Fruit fly (Drosophila melanogaster): ENCODE results near the gene Sfp24Ba.

The Sfp24Ba gene

DNA sequence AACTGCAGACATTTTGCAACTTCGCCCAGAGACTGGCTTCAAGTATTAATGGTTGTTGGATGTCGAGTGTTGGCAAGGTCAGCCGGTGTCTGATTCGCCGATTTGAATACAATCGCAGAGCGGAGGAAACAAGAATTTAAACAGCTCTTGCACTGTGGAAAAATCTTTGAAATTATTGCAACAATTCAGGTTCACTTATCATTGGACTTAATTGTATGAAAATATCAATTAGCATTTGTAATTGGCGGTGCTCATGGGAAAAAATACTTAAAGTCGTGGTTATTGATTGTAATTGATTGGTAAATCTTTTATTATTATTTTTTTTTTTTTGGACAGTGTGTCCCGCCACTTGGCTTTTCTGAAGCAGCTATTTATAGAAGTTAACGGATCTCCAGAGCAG lies 38.9 kb downstream of the Sfp24Ba start (continued):
- TF ChIP-seq CG13296 (GFP tag; optimal IDR thresholded peaks at IDR 0.05) (no peak), ERR (GFP tag; optimal IDR thresholded peaks at IDR 0.05) (no peak), crol (GFP tag; IDR thresholded peaks at IDR 0.05) (no peak), Ada2b (GFP tag; IDR thresholded peaks at IDR 0.05) (no peak; the same call in 1 of the 2 replicates), inv (GFP tag; IDR thresholded peaks at IDR 0.05; ENCODE audit: partially characterized antibody) (no peak), Spps (tag; optimal IDR thresholded peaks at IDR 0.05) (no peak), Bteb2 (GFP tag; optimal IDR thresholded peaks at IDR 0.05) (peak; percentile 37), NC2α (GFP tag; optimal IDR thresholded peaks at IDR 0.05) (no peak), Dp (GFP tag; optimal IDR thresholded peaks at IDR 0.05) (no peak), dati (GFP tag; IDR thresholded peaks at IDR 0.05) (no peak), CG14965 (GFP tag; optimal IDR thresholded peaks at IDR 0.05; ENCODE audit: borderline replicate concordance) (no peak), HLH54F (GFP tag; optimal IDR thresholded peaks at IDR 0.05) (peak; percentile 3), ro (GFP tag; IDR thresholded peaks at IDR 0.05) (no peak), peb (GFP tag; IDR thresholded peaks at IDR 0.05) (no peak), CG10654 (GFP tag; optimal IDR thresholded peaks at IDR 0.05) (no peak), CG11695 (GFP tag; IDR thresholded peaks at IDR 0.05) (peak; percentile 65; the same call in 2 of the 3 replicates), gcm2 (GFP tag; optimal IDR thresholded peaks at IDR 0.05) (no peak), Hsf (GFP tag; optimal IDR thresholded peaks at IDR 0.05) (no peak), Doc3 (GFP tag; IDR thresholded peaks at IDR 0.05; ENCODE audit: partially characterized antibody) (no peak), CG1024 (GFP tag; IDR thresholded peaks at IDR 0.05) (no peak), sens (GFP tag) (no peak), CG8359 (GFP tag; optimal IDR thresholded peaks at IDR 0.05; ENCODE audit: borderline replicate concordance) (no peak), Antp (GFP tag; optimal IDR thresholded peaks at IDR 0.05) (no peak), hbn (GFP tag; IDR thresholded peaks at IDR 0.05; ENCODE audit: partially characterized antibody) (no peak), Sry-δ (GFP tag; optimal IDR thresholded peaks at IDR 0.05) (no peak), CG4424 (GFP tag; optimal IDR thresholded peaks at IDR 0.05) (peak; percentile 26), CG12155 (GFP tag; optimal IDR thresholded peaks at IDR 0.05) (peak; percentile 23), CG6272 (GFP tag; IDR thresholded peaks at IDR 0.05) (no peak), pum (GFP tag; optimal IDR thresholded peaks at IDR 0.05) (no peak), CG34376 (GFP tag; optimal IDR thresholded peaks at IDR 0.05) (no peak), vfl (GFP tag; optimal IDR thresholded peaks at IDR 0.05) (no peak), Dref (GFP tag; IDR thresholded peaks at IDR 0.05) (no peak), fd64A (GFP tag; optimal IDR thresholded peaks at IDR 0.05) (no peak), cad (GFP tag; optimal IDR thresholded peaks at IDR 0.05) (no peak), Lim3 (GFP tag; IDR thresholded peaks at IDR 0.05) (no peak), CG1529 (GFP tag; optimal IDR thresholded peaks at IDR 0.05) (no peak), nau (GFP tag; optimal IDR thresholded peaks at IDR 0.05) (no peak), D19B (GFP tag; optimal IDR thresholded peaks at IDR 0.05) (peak; percentile 38), hkb (optimal IDR thresholded peaks at IDR 0.05) (no peak), hkb (GFP tag; IDR thresholded peaks at IDR 0.05) (0 out of 2 replicates have a peak, but pooled peaks have one; percentile 34), kay (GFP tag; optimal IDR thresholded peaks at IDR 0.05) (peak; percentile 25), eve (GFP tag; optimal IDR thresholded peaks at IDR 0.05) (no peak), Scr (GFP tag; IDR thresholded peaks at IDR 0.05; ENCODE audit: partially characterized antibody) (no peak), CG17361 (GFP tag; IDR thresholded peaks at IDR 0.05) (0 out of 3 replicates have a peak, but pooled peaks have one; percentile 21), stwl (tag; optimal IDR thresholded peaks at IDR 0.05) (no peak), CG18011 (GFP tag; optimal IDR thresholded peaks at IDR 0.05) (no peak), sug (tag; optimal IDR thresholded peaks at IDR 0.05) (no peak), nerfin-2 (GFP tag; IDR thresholded peaks at IDR 0.05; ENCODE audit: partially characterized antibody) (no peak), CG4854 (GFP tag; optimal IDR thresholded peaks at IDR 0.05) (no peak), salm (tag; optimal IDR thresholded peaks at IDR 0.05) (no peak), zfh2 (GFP tag; optimal IDR thresholded peaks at IDR 0.05) (peak; percentile 14), fd96Cb (tag; optimal IDR thresholded peaks at IDR 0.05) (no peak), CG17359 (tag; optimal IDR thresholded peaks at IDR 0.05) (no peak)
